Fruit fly (Drosophila melanogaster): ENCODE results near the gene Esp.

Gene Esp

dm6 chr3R:24841635-24842034 lies at the start of gene Esp:
Esp (plus strand) TSS chr3R:24841935.
- TF ChIP-seq Dll (optimal IDR thresholded peaks at IDR 0.05), result no peak
- TF ChIP-seq EcR (GFP tag; optimal IDR thresholded peaks at IDR 0.05), result no peak
- TF ChIP-seq CG8478 (optimal IDR thresholded peaks at IDR 0.05), result no peak
- no peak for TF ChIP-seq pan (optimal IDR thresholded peaks at IDR 0.05)
- no peak for TF ChIP-seq usp (GFP tag; optimal IDR thresholded peaks at IDR 0.05)
- TF ChIP-seq psq (optimal IDR thresholded peaks at IDR 0.05), result no peak

dm6 chr3R:24798595-24798994 lies 43.1 kb upstream of the Esp start:
- TF ChIP-seq psq (optimal IDR thresholded peaks at IDR 0.05), result no peak
- TF ChIP-seq Dll (optimal IDR thresholded peaks at IDR 0.05), result no peak
- TF ChIP-seq pan (optimal IDR thresholded peaks at IDR 0.05), result no peak
- TF ChIP-seq usp (GFP tag; optimal IDR thresholded peaks at IDR 0.05), result no peak
- no peak for TF ChIP-seq CG8478 (optimal IDR thresholded peaks at IDR 0.05)

- TF ChIP-seq pan (optimal IDR thresholded peaks at IDR 0.05), result no peak
- TF ChIP-seq EcR (GFP tag; optimal IDR thresholded peaks at IDR 0.05), result no peak
- no peak for TF ChIP-seq usp (GFP tag; optimal IDR thresholded peaks at IDR 0.05)
- no peak for TF ChIP-seq Dll (optimal IDR thresholded peaks at IDR 0.05)
- no peak for TF ChIP-seq CG8478 (optimal IDR thresholded peaks at IDR 0.05)
- TF ChIP-seq psq (optimal IDR thresholded peaks at IDR 0.05), result no peak
Observed at dm6 chr3R:24799503-24799902, 42.2 kb upstream of the Esp start, which contains the start of gene Ude. Ude (minus strand) TSS chr3R:24799668.

- TF ChIP-seq psq (optimal IDR thresholded peaks at IDR 0.05) (no peak), pan (optimal IDR thresholded peaks at IDR 0.05) (no peak)
Observed at dm6 chr3R:24805048-24805447, 36.7 kb upstream of the Esp start, which contains the start of gene polybromo. polybromo (minus strand) TSS chr3R:24805259.

dm6 chr3R:24807321-24807720 lies 34.4 kb upstream of the Esp start, which contains the start of gene CG6980:
CG6980 (plus strand) TSS chr3R:24807621.
- TF ChIP-seq CG8478 (optimal IDR thresholded peaks at IDR 0.05) (no peak), psq (optimal IDR thresholded peaks at IDR 0.05) (no peak), usp (GFP tag; optimal IDR thresholded peaks at IDR 0.05) (no peak), Dll (optimal IDR thresholded peaks at IDR 0.05) (no peak), EcR (GFP tag; optimal IDR thresholded peaks at IDR 0.05) (no peak), pan (optimal IDR thresholded peaks at IDR 0.05) (no peak)

dm6 chr3R:24809576-24810279 lies 32.0 kb upstream of the Esp start:
- no peak for TF ChIP-seq pan (optimal IDR thresholded peaks at IDR 0.05)
- no peak for TF ChIP-seq EcR (GFP tag; optimal IDR thresholded peaks at IDR 0.05)
- no peak for TF ChIP-seq usp (GFP tag; optimal IDR thresholded peaks at IDR 0.05)
- no peak for TF ChIP-seq Dll (optimal IDR thresholded peaks at IDR 0.05)
- no peak for TF ChIP-seq psq (optimal IDR thresholded peaks at IDR 0.05)
- TF ChIP-seq CG8478 (optimal IDR thresholded peaks at IDR 0.05), result no peak

- TF ChIP-seq CG8478 (optimal IDR thresholded peaks at IDR 0.05) (no peak), EcR (GFP tag; optimal IDR thresholded peaks at IDR 0.05) (peak in 1 of 2 experiments; percentile 89), psq (optimal IDR thresholded peaks at IDR 0.05) (no peak), usp (GFP tag; optimal IDR thresholded peaks at IDR 0.05) (no peak), pan (optimal IDR thresholded peaks at IDR 0.05) (no peak), Dll (optimal IDR thresholded peaks at IDR 0.05) (no peak)
Observed at dm6 chr3R:24810844-24811625, 30.7 kb upstream of the Esp start.

dm6 chr3R:24812394-24812793 lies 29.3 kb upstream of the Esp start:
- TF ChIP-seq CG8478 (optimal IDR thresholded peaks at IDR 0.05) (no peak), Dll (optimal IDR thresholded peaks at IDR 0.05) (no peak), pan (optimal IDR thresholded peaks at IDR 0.05) (no peak), EcR (GFP tag; optimal IDR thresholded peaks at IDR 0.05) (no peak), usp (GFP tag; optimal IDR thresholded peaks at IDR 0.05) (no peak), psq (optimal IDR thresholded peaks at IDR 0.05) (no peak)

- TF ChIP-seq psq (optimal IDR thresholded peaks at IDR 0.05), result no peak
- TF ChIP-seq pan (optimal IDR thresholded peaks at IDR 0.05), result no peak
- TF ChIP-seq CG8478 (optimal IDR thresholded peaks at IDR 0.05), result no peak
- no peak for TF ChIP-seq EcR (GFP tag; optimal IDR thresholded peaks at IDR 0.05)
- TF ChIP-seq Dll (optimal IDR thresholded peaks at IDR 0.05), result no peak
- no peak for TF ChIP-seq usp (GFP tag; optimal IDR thresholded peaks at IDR 0.05)
Observed at dm6 chr3R:24812987-24813636, 28.6 kb upstream of the Esp start.

dm6 chr3R:24813637-24814301 lies 28.0 kb upstream of the Esp start, which contains the start of the genes lili and CG34150:
lili (minus strand) TSS chr3R:24814012.
CG34150 (plus strand) TSS chr3R:24814262.
- TF ChIP-seq CG8478 (optimal IDR thresholded peaks at IDR 0.05) (no peak), EcR (GFP tag; optimal IDR thresholded peaks at IDR 0.05) (no peak), psq (optimal IDR thresholded peaks at IDR 0.05) (no peak), Dll (optimal IDR thresholded peaks at IDR 0.05) (no peak), usp (GFP tag; optimal IDR thresholded peaks at IDR 0.05) (no peak), pan (optimal IDR thresholded peaks at IDR 0.05) (no peak)
